Fruit fly (Drosophila melanogaster): Measurements from ENCODE around the gene edin.

DNA sequence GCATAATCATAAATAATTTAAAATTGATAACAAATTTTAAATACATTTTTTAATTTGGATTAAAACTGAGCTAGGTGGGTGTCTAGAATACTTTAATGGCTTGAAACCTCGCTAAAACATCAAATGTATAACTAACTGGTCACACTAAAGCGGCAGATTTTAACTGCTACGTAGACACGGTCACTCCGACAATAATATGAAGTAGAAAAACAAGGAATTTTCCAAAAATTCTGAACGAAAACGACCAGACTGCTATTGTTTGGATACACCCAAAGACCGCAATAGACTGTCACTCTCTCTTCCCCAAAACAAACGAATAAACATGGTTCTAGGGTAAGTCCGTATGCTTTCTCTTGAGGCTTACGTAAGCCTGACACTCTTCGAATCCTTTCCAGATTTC, 28.9 kb upstream of the edin start, which contains the start of gene QIL1:
- TF ChIP-seq CG6854 (GFP tag; optimal IDR thresholded peaks at IDR 0.05) (no peak), CG4318 (GFP tag; optimal IDR thresholded peaks at IDR 0.05) (no peak), Lpt (GFP tag; optimal IDR thresholded peaks at IDR 0.05) (no peak), Hr39 (GFP tag; optimal IDR thresholded peaks at IDR 0.05) (no peak), fd59A (GFP tag; optimal IDR thresholded peaks at IDR 0.05) (no peak), dsx (GFP tag; optimal IDR thresholded peaks at IDR 0.05; ENCODE audit: poor library complexity, severe bottlenecking) (no peak), Sox15 (GFP tag; optimal IDR thresholded peaks at IDR 0.05) (no peak), pdm3 (GFP tag; optimal IDR thresholded peaks at IDR 0.05) (no peak), CG16779 (tag; optimal IDR thresholded peaks at IDR 0.05) (no peak), salr (GFP tag; optimal IDR thresholded peaks at IDR 0.05) (no peak), Hr4 (GFP tag; optimal IDR thresholded peaks at IDR 0.05) (no peak), Sox102F (GFP tag; optimal IDR thresholded peaks at IDR 0.05) (no peak)
